Fruit fly (Drosophila melanogaster) whole organism, adult: ENCODE measurements around the gene DnaJ-1.

ENCODE experiments used
- CG14711 ChIP-seq: fragments of 200-800 bp; sonication (Bioruptor generic); optimal IDR thresholded peaks from 2 replicates; lab custom pipeline; 2018; ENCODE audit warnings: missing biosample characterization, mild to moderate bottlenecking, missing genetic modification characterization, moderate library complexity
- CG7045 ChIP-seq: fragments of 200-800 bp; sonication (Bioruptor generic); optimal IDR thresholded peaks from 2 replicates; lab custom pipeline; 2017; ENCODE audit warnings: missing biosample characterization, mild to moderate bottlenecking, missing genetic modification characterization
- Clk ChIP-seq: fragments of 200-800 bp; sonication (Bioruptor generic); optimal IDR thresholded peaks from 2 replicates; lab custom pipeline; 2017; ENCODE audit warnings: missing biosample characterization, missing genetic modification characterization
- bab1 ChIP-seq: fragments of 200-800 bp; sonication (Bioruptor generic); optimal IDR thresholded peaks from 3 replicates; lab custom pipeline; 2019; ENCODE audit warnings: missing biosample characterization, mild to moderate bottlenecking, missing genetic modification characterization, moderate library complexity
- cnc ChIP-seq, 2 experiments: fragments of >200 bp; optimal IDR thresholded peaks; 2 replicates each; lab custom pipeline; 2017

DNA sequence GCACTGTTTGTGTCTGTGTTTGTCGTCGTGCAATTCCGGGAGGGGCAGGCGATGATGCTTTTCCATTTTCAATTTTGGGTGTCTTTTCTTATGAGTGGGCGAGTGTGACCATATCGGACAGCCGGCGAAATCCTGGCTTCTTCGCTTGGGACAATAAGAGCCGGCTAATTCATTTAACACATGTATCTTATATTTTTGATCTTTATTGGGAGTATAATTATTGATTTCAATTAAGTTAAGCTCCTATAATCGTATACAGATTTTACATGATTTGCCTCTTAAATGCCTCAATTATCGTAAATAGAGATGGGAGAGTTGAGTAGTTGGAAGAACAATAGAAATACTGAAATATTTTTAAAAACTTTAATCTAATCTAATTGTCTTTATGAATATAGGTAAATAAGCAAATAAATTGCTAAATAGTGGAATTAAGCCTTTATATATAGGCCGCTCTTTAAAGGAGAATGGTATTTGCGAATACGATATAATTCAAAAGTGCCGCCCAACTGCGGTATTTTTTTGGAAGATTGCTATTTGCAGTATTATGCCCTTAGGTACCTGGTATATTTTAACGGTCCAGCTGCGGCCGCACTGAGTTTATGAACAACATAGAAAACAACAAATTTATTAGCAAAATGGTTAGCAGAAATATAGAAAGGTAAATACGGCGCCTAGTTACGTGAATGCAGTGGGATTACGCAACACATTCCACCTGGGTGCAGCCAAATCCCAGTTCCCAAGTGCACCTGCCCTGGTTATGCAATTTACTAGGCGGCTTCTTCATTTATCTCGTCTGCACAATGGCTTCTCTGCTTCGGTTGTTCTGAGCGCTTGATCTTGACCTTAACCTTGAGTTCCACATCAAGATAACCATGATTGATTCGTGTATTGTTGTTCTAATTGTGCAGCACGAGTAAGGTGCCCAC, 27.8 kb upstream of the DnaJ-1 start, which contains the start of the genes Myt1, PGRP-LD and Pmi:
- TF ChIP-seq Clk (GFP tag; lab: Kevin White, UChicago) = no peak
- TF ChIP-seq bab1 (GFP tag; lab: Kevin White, UChicago) = no peak
- TF ChIP-seq CG7045 (GFP tag; lab: Kevin White, UChicago) = no peak
- TF ChIP-seq CG14711 (tag; lab: Kevin White, UChicago) = no peak
- TF ChIP-seq cnc (optimal IDR thresholded peaks at IDR 0.05; lab: Kevin White, UChicago) = no peak
